Fruit fly (Drosophila melanogaster) whole organism, embryonic: ENCODE data around the gene Ras85D.

Experiments used
- Bgb ChIP-seq: fragments of 200-800 bp; sonication (Bioruptor generic); IDR thresholded peaks from 2 replicates; pipeline ENCODE4 v1.3.6; 2022; ENCODE audit warnings: missing biosample characterization, missing genetic modification characterization; ENCODE audit not compliant: partially characterized antibody
- C15 ChIP-seq: fragments of 200-800 bp; sonication (Bioruptor generic); IDR thresholded peaks from 3 replicates; pipeline ENCODE4 v1.3.6; 2022; ENCODE audit warnings: missing biosample characterization, missing genetic modification characterization
- CG10543 ChIP-seq: fragments of 200-800 bp; sonication (Bioruptor generic); optimal IDR thresholded peaks from 3 replicates; lab custom pipeline; 2017; ENCODE audit warnings: missing biosample characterization, mild to moderate bottlenecking, missing genetic modification characterization, moderate library complexity
- CG10979 ChIP-seq: fragments of 200-800 bp; sonication (Bioruptor generic); optimal IDR thresholded peaks from 2 replicates; lab custom pipeline; 2018; ENCODE audit warnings: missing biosample characterization, mild to moderate bottlenecking, missing genetic modification characterization, moderate library complexity
- CG12155 ChIP-seq: fragments of 200-800 bp; sonication (Bioruptor generic); optimal IDR thresholded peaks from 3 replicates; lab custom pipeline; 2016; ENCODE audit warnings: missing biosample characterization, missing genetic modification characterization
- CG1233 ChIP-seq: fragments of 200-800 bp; sonication (Bioruptor generic); optimal IDR thresholded peaks from 4 replicates; lab custom pipeline; 2018; ENCODE audit warnings: missing biosample characterization, mild to moderate bottlenecking, missing genetic modification characterization
- CG12659 ChIP-seq: fragments of 200-800 bp; sonication (Bioruptor generic); optimal IDR thresholded peaks from 3 replicates; lab custom pipeline; 2017; ENCODE audit warnings: mild to moderate bottlenecking, missing biosample characterization, missing genetic modification reagents, missing genetic modification characterization
- CG17912 ChIP-seq: fragments of 200-800 bp; sonication (Bioruptor generic); optimal IDR thresholded peaks from 2 replicates; lab custom pipeline; 2018; ENCODE audit warnings: missing biosample characterization, mild to moderate bottlenecking, missing genetic modification characterization
- CG1792 ChIP-seq: fragments of 200-800 bp; sonication (Bioruptor generic); optimal IDR thresholded peaks from 2 replicates; lab custom pipeline; 2016; ENCODE audit warnings: missing biosample characterization, missing genetic modification characterization
- CG2199 ChIP-seq: fragments of 200-800 bp; sonication (Bioruptor generic); IDR thresholded peaks from 3 replicates; pipeline ENCODE4 v1.3.6; 2022; ENCODE audit warnings: missing biosample characterization, missing genetic modification characterization
- CG30431 ChIP-seq: fragments of 200-800 bp; sonication (Bioruptor generic); optimal IDR thresholded peaks from 2 replicates; lab custom pipeline; 2017; ENCODE audit warnings: missing biosample characterization, missing genetic modification characterization
- CG34224 ChIP-seq: fragments of 200-800 bp; sonication (Bioruptor generic); IDR thresholded peaks from 3 replicates; pipeline ENCODE4 v1.3.6; 2022; ENCODE audit warnings: missing biosample characterization, missing genetic modification characterization; ENCODE audit not compliant: partially characterized antibody
- CG3726 ChIP-seq: fragments of 200-800 bp; sonication (Bioruptor generic); IDR thresholded peaks from 3 replicates; pipeline ENCODE4, ENCODE4 v1.3.6; 2022; ENCODE audit warnings: missing biosample characterization, missing genetic modification characterization
- CG43689 ChIP-seq: fragments of 200-800 bp; sonication (Bioruptor generic); IDR thresholded peaks from 2 replicates; pipeline ENCODE4 v1.3.6; 2022; ENCODE audit warnings: missing biosample characterization, missing genetic modification characterization
- CG4820 ChIP-seq: fragments of 200-800 bp; sonication (Bioruptor generic); optimal IDR thresholded peaks from 3 replicates; lab custom pipeline; 2016; ENCODE audit warnings: missing biosample characterization, missing genetic modification characterization
- CG5953 ChIP-seq: fragments of 200-800 bp; sonication (Bioruptor generic); IDR thresholded peaks from 2 replicates; pipeline ENCODE4 v1.3.6; 2022; ENCODE audit warnings: missing biosample characterization, missing genetic modification characterization
- CG6272 ChIP-seq: fragments of 200-800 bp; sonication (Bioruptor generic); IDR thresholded peaks from 2 replicates; pipeline ENCODE4 v1.3.6; 2022; ENCODE audit warnings: missing biosample characterization, missing genetic modification characterization
- CG7271 ChIP-seq: fragments of 200-800 bp; sonication (Bioruptor generic); optimal IDR thresholded peaks from 2 replicates; lab custom pipeline; 2018; ENCODE audit warnings: missing biosample characterization, mild to moderate bottlenecking, missing genetic modification characterization, moderate library complexity
- Eip74EF ChIP-seq, 2 experiments: fragments of 200-800 bp in 1 of 2; fragments of >200 bp in 1 of 2; sonication (Bioruptor generic) in 1 of 2; optimal IDR thresholded peaks; 2 replicates each; lab custom pipeline; 2017 to 2019; ENCODE audit warnings: missing biosample characterization in 2 of 2, missing genetic modification characterization in 2 of 2, mild to moderate bottlenecking in 1 of 2, moderate library complexity in 1 of 2
- Hmx ChIP-seq: fragments of 200-800 bp; sonication (Bioruptor generic); optimal IDR thresholded peaks from 2 replicates; lab custom pipeline; 2016; ENCODE audit warnings: missing biosample characterization, missing genetic modification characterization
- Hr3 ChIP-seq: fragments of 200-800 bp; sonication (Bioruptor generic); optimal IDR thresholded peaks from 3 replicates; lab custom pipeline; 2016; ENCODE audit warnings: missing biosample characterization, missing genetic modification characterization
- Kr ChIP-seq: fragments of 200-800 bp; sonication (Bioruptor generic); optimal IDR thresholded peaks from 2 replicates; lab custom pipeline; 2017; ENCODE audit warnings: missing biosample characterization, mild to moderate bottlenecking, missing genetic modification characterization
- Lpt ChIP-seq: fragments of >200 bp; optimal IDR thresholded peaks from 2 replicates; lab custom pipeline; 2018; ENCODE audit warnings: missing biosample characterization, missing genetic modification characterization
- Myb ChIP-seq: fragments of 200-800 bp; sonication (Bioruptor generic); optimal IDR thresholded peaks from 2 replicates; lab custom pipeline; 2016; ENCODE audit warnings: missing biosample characterization, missing genetic modification characterization
- NC2β ChIP-seq: fragments of 200-800 bp; sonication (Bioruptor generic); optimal IDR thresholded peaks from 2 replicates; lab custom pipeline; 2016; ENCODE audit warnings: missing biosample characterization, missing genetic modification characterization
- Neu2 ChIP-seq: fragments of 200-800 bp; sonication (Bioruptor generic); optimal IDR thresholded peaks from 3 replicates; lab custom pipeline; 2016; ENCODE audit warnings: missing biosample characterization, missing genetic modification characterization, borderline replicate concordance
- Sry-β ChIP-seq: fragments of 200-800 bp; sonication (Bioruptor generic); optimal IDR thresholded peaks from 2 replicates; lab custom pipeline; 2018; ENCODE audit warnings: missing biosample characterization, mild to moderate bottlenecking, missing genetic modification characterization, moderate library complexity
- amos ChIP-seq: fragments of 200-800 bp; sonication (Bioruptor generic); IDR thresholded peaks from 2 replicates; pipeline ENCODE4 v1.3.6; 2022; ENCODE audit warnings: missing biosample characterization, missing genetic modification characterization; ENCODE audit not compliant: partially characterized antibody
- bcd ChIP-seq: fragments of 200-800 bp; sonication (Bioruptor generic); optimal IDR thresholded peaks from 2 replicates; lab custom pipeline; 2017; ENCODE audit warnings: missing biosample characterization, mild to moderate bottlenecking, missing genetic modification characterization
- chinmo ChIP-seq: fragments of 200-800 bp; sonication (Bioruptor generic); IDR thresholded peaks from 4 replicates; pipeline ENCODE4 v1.3.6; 2022; ENCODE audit warnings: missing biosample characterization, missing genetic modification characterization; ENCODE audit not compliant: partially characterized antibody
- chn ChIP-seq: fragments of 200-800 bp; sonication (Bioruptor generic); optimal IDR thresholded peaks from 2 replicates; lab custom pipeline; 2016; ENCODE audit warnings: missing biosample characterization, missing genetic modification characterization
- ci ChIP-seq: fragments of 200-800 bp; sonication (Bioruptor generic); IDR thresholded peaks from 3 replicates; pipeline ENCODE4 v1.3.6; 2022; ENCODE audit warnings: missing biosample characterization, missing genetic modification characterization
- dati ChIP-seq: fragments of 200-800 bp; sonication (Bioruptor generic); IDR thresholded peaks from 2 replicates; pipeline ENCODE4 v1.3.6; 2022; ENCODE audit warnings: missing biosample characterization, missing genetic modification characterization
- dmrt11E ChIP-seq: fragments of 200-800 bp; sonication (Bioruptor generic); optimal IDR thresholded peaks from 3 replicates; lab custom pipeline; 2018; ENCODE audit warnings: missing biosample characterization, mild to moderate bottlenecking, missing genetic modification characterization, moderate library complexity
- dpn ChIP-seq, 2 experiments: fragments of 200-800 bp; sonication (Bioruptor generic); optimal IDR thresholded peaks; 3 replicates each; lab custom pipeline; 2016; ENCODE audit warnings: missing biosample characterization in 2 of 2, missing genetic modification characterization in 2 of 2
- ewg ChIP-seq: fragments of 200-800 bp; sonication (Bioruptor generic); optimal IDR thresholded peaks from 3 replicates; lab custom pipeline; 2017; ENCODE audit warnings: mild to moderate bottlenecking, missing biosample characterization, missing genetic modification reagents, missing genetic modification characterization
- exex ChIP-seq: fragments of 200-800 bp; sonication (Bioruptor generic); optimal IDR thresholded peaks from 4 replicates; lab custom pipeline; 2018; ENCODE audit warnings: missing biosample characterization, mild to moderate bottlenecking, missing genetic modification characterization, moderate library complexity
- fd3F ChIP-seq: fragments of 200-800 bp; sonication (Bioruptor generic); optimal IDR thresholded peaks from 2 replicates; lab custom pipeline; 2018; ENCODE audit warnings: missing biosample characterization, mild to moderate bottlenecking, missing genetic modification characterization, moderate library complexity
- fd64A ChIP-seq: fragments of 200-800 bp; sonication (Bioruptor generic); optimal IDR thresholded peaks from 3 replicates; lab custom pipeline; 2018; ENCODE audit warnings: missing biosample characterization, mild to moderate bottlenecking, missing genetic modification characterization
- ftz-f1 ChIP-seq: fragments of 200-800 bp; sonication (Bioruptor generic); optimal IDR thresholded peaks from 2 replicates; lab custom pipeline; 2016; ENCODE audit warnings: missing biosample characterization, missing genetic modification characterization
- grau ChIP-seq: fragments of 200-800 bp; optimal IDR thresholded peaks from 3 replicates; lab custom pipeline; 2019; ENCODE audit warnings: missing biosample characterization, mild to moderate bottlenecking, missing genetic modification characterization, moderate library complexity
- hth ChIP-seq: fragments of >200 bp; optimal IDR thresholded peaks from 2 replicates; lab custom pipeline; 2017; ENCODE audit warnings: inconsistent platforms
- kah ChIP-seq: fragments of 200-800 bp; sonication (Bioruptor generic); optimal IDR thresholded peaks from 2 replicates; lab custom pipeline; 2018; ENCODE audit warnings: missing biosample characterization, mild to moderate bottlenecking, missing genetic modification characterization
- kay ChIP-seq: fragments of 200-800 bp; sonication (Bioruptor generic); optimal IDR thresholded peaks from 2 replicates; lab custom pipeline; 2016; ENCODE audit warnings: missing biosample characterization, missing genetic modification characterization
- oc ChIP-seq: fragments of 200-800 bp; sonication (Bioruptor generic); optimal IDR thresholded peaks from 2 replicates; lab custom pipeline; 2018; ENCODE audit warnings: missing biosample characterization, mild to moderate bottlenecking, missing genetic modification characterization, moderate library complexity
- odd ChIP-seq: fragments of 200-800 bp; sonication (Bioruptor generic); optimal IDR thresholded peaks from 2 replicates; lab custom pipeline; 2017; ENCODE audit warnings: missing biosample characterization, mild to moderate bottlenecking, missing genetic modification characterization
- peb ChIP-seq: fragments of 200-800 bp; sonication (Bioruptor generic); IDR thresholded peaks from 2 replicates; pipeline ENCODE4 v1.3.6; 2022; ENCODE audit warnings: missing biosample characterization, missing genetic modification characterization
- row ChIP-seq: fragments of 200-800 bp; sonication (Bioruptor generic); IDR thresholded peaks from 3 replicates; pipeline ENCODE4 v1.3.6; 2022; ENCODE audit warnings: missing biosample characterization, missing genetic modification characterization
- salm ChIP-seq: fragments of 200-800 bp; sonication (Bioruptor generic); optimal IDR thresholded peaks from 2 replicates; lab custom pipeline; 2018; ENCODE audit warnings: missing biosample characterization, mild to moderate bottlenecking, missing genetic modification characterization
- sc ChIP-seq, 3 experiments: fragments of >200 bp in 2 of 3; fragments of 200-800 bp in 1 of 3; sonication (Bioruptor generic) in 1 of 3; optimal IDR thresholded peaks; 2 replicates in 2 of 3; 3 replicates in 1 of 3; lab custom pipeline; 2017; ENCODE audit warnings: mild to moderate bottlenecking in 1 of 3, missing biosample characterization in 1 of 3, missing genetic modification characterization in 1 of 3, missing genetic modification reagents in 1 of 3
- tx ChIP-seq: fragments of 200-800 bp; sonication (Bioruptor generic); optimal IDR thresholded peaks from 2 replicates; lab custom pipeline; 2016; ENCODE audit warnings: missing biosample characterization, missing genetic modification characterization

The Ras85D gene

DNA sequence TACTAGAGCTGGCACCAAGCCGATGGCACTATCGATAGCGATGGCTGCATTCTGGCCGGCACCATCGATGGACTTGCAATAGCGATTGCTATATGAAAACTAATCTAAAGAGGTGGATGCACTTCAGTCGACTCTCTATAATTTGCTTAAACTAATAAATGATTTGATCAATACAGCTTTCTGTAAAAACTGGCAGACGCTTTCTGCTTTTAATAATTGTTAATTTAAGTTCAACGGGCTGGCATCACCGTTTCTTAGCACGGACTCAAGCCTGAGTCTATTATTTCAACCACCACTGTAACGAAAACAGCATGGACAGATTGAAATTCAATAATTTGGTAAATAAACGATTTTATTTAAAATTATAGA, at the start of gene Ras85D, which contains the start of gene Rlb1 (continued):
- peak; percentile 75 for TF ChIP-seq CG12155 (GFP tag; lab: Kevin White, UChicago)
- TF ChIP-seq row = no peak
- no peak for TF ChIP-seq bcd (GFP tag; lab: Kevin White, UChicago)
- TF ChIP-seq CG4820 (GFP tag; lab: Kevin White, UChicago) = peak; percentile 61
- TF ChIP-seq CG10979 = peak; percentile 61
- no peak for TF ChIP-seq Bgb
- TF ChIP-seq CG17912 (GFP tag; lab: Kevin White, UChicago) = peak; percentile 60
- TF ChIP-seq dati (GFP tag; lab: Robert Waterston, UW) = no peak
- TF ChIP-seq CG12659 = peak; percentile 87
- peak; percentile 72 for TF ChIP-seq Myb
- TF ChIP-seq kah = no peak
- TF ChIP-seq CG2199 (GFP tag; lab: Robert Waterston, UW) = no peak
- peak; percentile 83 for TF ChIP-seq dpn (GFP tag; optimal IDR thresholded peaks at IDR 0.05; lab: Kevin White, UChicago)
- no peak for TF ChIP-seq CG5953 (GFP tag; lab: Robert Waterston, UW)
- TF ChIP-seq kay (GFP tag; lab: Kevin White, UChicago) = peak; percentile 54
- TF ChIP-seq chinmo (GFP tag; lab: Robert Waterston, UW) = no peak
- TF ChIP-seq Neu2 = peak; percentile 38
- no peak for TF ChIP-seq CG43689 (GFP tag; lab: Robert Waterston, UW)
- TF ChIP-seq Eip74EF (GFP tag; optimal IDR thresholded peaks at IDR 0.05; lab: Kevin White, UChicago) = no peak
- peak; percentile 74 for TF ChIP-seq Hr3 (GFP tag; lab: Kevin White, UChicago)
- peak; percentile 53 for TF ChIP-seq ewg (GFP tag; lab: Kevin White, UChicago)
- TF ChIP-seq CG1233 (GFP tag; lab: Kevin White, UChicago) = peak; percentile 61
- no peak for TF ChIP-seq ftz-f1 (GFP tag; lab: Kevin White, UChicago)
- no peak for TF ChIP-seq fd64A (GFP tag; lab: Kevin White, UChicago)
- no peak for TF ChIP-seq oc
- TF ChIP-seq CG34224 (GFP tag; lab: Robert Waterston, UW) = no peak
- TF ChIP-seq chn (GFP tag; lab: Kevin White, UChicago) = peak; percentile 76
- TF ChIP-seq amos (GFP tag; lab: Robert Waterston, UW) = no peak
- no peak for TF ChIP-seq Kr
- TF ChIP-seq fd3F (GFP tag; lab: Kevin White, UChicago) = peak; percentile 50
- TF ChIP-seq hth (lab: Kevin White, UChicago) = no peak
- TF ChIP-seq sc (optimal IDR thresholded peaks at IDR 0.05; lab: Kevin White, UChicago) = no peak
- no peak for TF ChIP-seq sc (GFP tag; optimal IDR thresholded peaks at IDR 0.05; lab: Kevin White, UChicago)
- no peak for TF ChIP-seq CG3726 (GFP tag; lab: Robert Waterston, UW)
- TF ChIP-seq exex (tag; lab: Kevin White, UChicago) = peak; percentile 35
- TF ChIP-seq Sry-β (GFP tag; lab: Kevin White, UChicago) = no peak
- peak; percentile 52 for TF ChIP-seq CG7271 (tag; lab: Kevin White, UChicago)
- TF ChIP-seq peb (GFP tag; lab: Robert Waterston, UW) = no peak
- TF ChIP-seq CG6272 (GFP tag; lab: Robert Waterston, UW) = peak; percentile 78
- no peak for TF ChIP-seq odd
- no peak for TF ChIP-seq Lpt (GFP tag; lab: Kevin White, UChicago)
- no peak for TF ChIP-seq salm (tag; lab: Kevin White, UChicago)
- TF ChIP-seq ci (GFP tag; lab: Robert Waterston, UW) = no peak
- TF ChIP-seq C15 (GFP tag; lab: Robert Waterston, UW) = no peak
- TF ChIP-seq CG1792 (GFP tag; lab: Kevin White, UChicago) = peak; percentile 42
- peak; percentile 57 for TF ChIP-seq dmrt11E (tag; lab: Kevin White, UChicago)
- TF ChIP-seq grau (tag; lab: Kevin White, UChicago) = peak; percentile 73
- TF ChIP-seq CG30431 (GFP tag; lab: Kevin White, UChicago) = no peak
- TF ChIP-seq tx (GFP tag; lab: Kevin White, UChicago) = peak; percentile 77
- TF ChIP-seq NC2β (GFP tag; lab: Kevin White, UChicago) = peak; percentile 76
- peak; percentile 47 for TF ChIP-seq Hmx (GFP tag; lab: Kevin White, UChicago)
- peak; percentile 87 for TF ChIP-seq CG10543 (GFP tag; lab: Kevin White, UChicago)
